Worm (Caenorhabditis elegans) whole organism, L4/young adult: ENCODE data around the gene psmd-9.

Source experiments
- W03F9.2 ChIP-seq: fragments of 150-350 bp; optimal IDR thresholded peaks from 2 replicates; lab custom pipeline; 2014; ENCODE audit warnings: missing biosample characterization, missing genetic modification characterization
- dao-5 ChIP-seq: sonication (generic microtip); optimal IDR thresholded peaks from 2 replicates; lab custom pipeline; 2016; ENCODE audit warnings: missing genotype, missing genetic modification characterization, moderate library complexity, missing compliant biosample characterization
- him-1 ChIP-seq: sonication (generic microtip); optimal IDR thresholded peaks from 2 replicates; lab custom pipeline; 2016; ENCODE audit warnings: missing genotype, missing genetic modification reagents, missing genetic modification characterization, missing compliant biosample characterization

Gene psmd-9

DNA sequence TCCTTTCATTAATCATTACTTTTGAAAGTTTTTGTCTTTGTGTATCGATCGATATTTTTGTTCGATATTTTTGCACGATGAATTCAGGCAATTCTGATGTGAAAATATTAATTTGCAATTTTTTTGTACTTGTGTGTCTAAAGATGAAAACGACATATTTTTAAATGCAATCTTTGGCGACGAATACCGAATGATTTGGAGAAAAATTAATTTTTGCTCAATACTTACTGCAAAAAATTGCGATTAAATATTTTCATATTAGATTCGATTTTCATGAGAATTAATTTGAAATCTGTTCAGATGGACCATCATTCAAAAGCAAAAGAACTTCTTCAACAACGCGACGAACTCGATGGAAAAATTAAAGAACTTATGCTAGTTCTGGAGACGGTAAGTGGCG lies at the start of gene psmd-9:
Gene psmd-9 (plus strand): TSS at position 301 of the 400 bp plus-strand sequence.
- TF ChIP-seq W03F9.2 (tag; lab: Kevin White, UChicago) = no peak
- no peak for TF ChIP-seq him-1 (tag; lab: Kevin White, UChicago)

DNA sequence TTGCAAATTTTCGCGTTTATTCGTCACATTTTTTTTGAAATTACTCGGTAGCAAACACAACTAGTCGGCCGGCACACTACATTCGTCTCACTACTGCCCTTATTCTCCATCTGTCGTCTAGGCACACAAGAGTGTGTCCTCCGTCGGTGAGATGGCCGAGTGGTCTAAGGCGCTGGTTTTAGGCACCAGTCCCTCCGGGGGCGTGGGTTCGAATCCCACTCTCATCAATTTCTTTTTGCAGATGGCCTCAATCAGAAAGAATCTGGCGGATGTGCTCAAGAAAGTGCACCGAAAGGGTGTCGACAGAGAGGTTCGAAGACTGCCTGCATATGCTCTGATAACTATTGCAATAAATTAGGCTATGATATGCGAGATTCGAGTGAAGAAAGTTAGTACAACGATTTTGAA lies 48.8 kb upstream of the psmd-9 start:
- TF ChIP-seq him-1 (tag; lab: Kevin White, UChicago) = peak; percentile 91
- TF ChIP-seq W03F9.2 (tag; lab: Kevin White, UChicago) = peak; percentile 14
- peak; percentile 24 for TF ChIP-seq dao-5 (tag; lab: Kevin White, UChicago)

DNA sequence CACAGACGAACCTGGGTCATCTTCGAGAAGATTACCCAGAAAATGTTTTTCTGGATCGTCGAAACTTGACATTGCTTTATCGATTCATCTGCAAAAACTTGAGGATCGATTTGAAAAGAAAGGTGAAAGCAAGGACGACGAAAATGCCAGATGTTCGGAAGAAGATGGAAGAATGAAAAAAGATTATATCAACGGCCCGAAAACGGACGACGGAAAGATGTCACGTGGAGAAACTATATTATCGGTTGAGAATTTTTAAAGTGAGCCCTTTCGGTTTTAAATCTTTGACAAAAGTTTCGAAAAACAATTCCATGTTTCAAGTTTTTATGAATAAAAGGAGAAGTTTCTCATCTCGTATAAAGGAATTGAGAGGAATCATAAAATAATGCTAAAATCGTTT lies 43.7 kb upstream of the psmd-9 start, which contains the start of gene dnj-5:
Gene dnj-5 (minus strand): TSS at position 101 of the 400 bp plus-strand sequence.
- TF ChIP-seq dao-5 (tag; lab: Kevin White, UChicago) (no peak), W03F9.2 (tag; lab: Kevin White, UChicago) (no peak), him-1 (tag; lab: Kevin White, UChicago) (no peak)

DNA sequence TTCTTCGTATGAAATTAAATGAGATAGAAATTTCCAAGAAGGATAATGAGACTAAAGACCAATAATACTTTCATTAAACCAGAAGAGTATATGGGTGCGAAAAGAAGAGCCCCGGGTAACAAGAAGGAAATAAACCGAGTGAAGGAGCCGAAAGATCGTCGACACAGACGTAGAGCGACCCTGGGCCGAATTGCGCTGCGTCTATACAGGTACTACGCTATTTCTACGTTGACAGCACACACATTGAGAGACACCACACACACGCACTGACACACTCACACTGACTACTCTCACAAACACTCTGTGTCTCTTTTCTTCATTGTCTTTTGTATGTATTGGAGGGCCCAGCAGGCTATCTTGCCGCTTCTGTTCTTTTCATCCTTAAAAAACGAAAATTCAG lies 43.1 kb upstream of the psmd-9 start:
- TF ChIP-seq dao-5 (tag; lab: Kevin White, UChicago) (no peak), him-1 (tag; lab: Kevin White, UChicago) (no peak), W03F9.2 (tag; lab: Kevin White, UChicago) (no peak)

DNA sequence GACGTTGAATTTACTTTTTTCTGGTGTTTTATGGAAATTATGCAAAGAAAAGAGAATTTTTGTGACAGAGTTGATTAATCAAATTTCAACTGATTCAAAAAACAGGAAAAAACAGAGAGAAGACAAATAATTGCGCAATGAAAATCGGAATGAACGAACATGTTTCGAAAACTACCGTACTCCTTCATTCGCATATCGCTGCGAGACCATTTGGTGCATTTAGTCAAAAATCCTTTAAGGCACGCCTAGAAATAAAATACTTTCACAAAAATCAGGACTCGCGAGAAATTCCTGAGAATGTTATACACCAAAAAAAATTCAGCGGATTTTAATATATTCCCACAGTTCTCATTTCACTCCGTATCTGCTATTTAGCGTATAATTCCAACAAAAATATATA lies 41.9 kb upstream of the psmd-9 start:
- TF ChIP-seq him-1 (tag; lab: Kevin White, UChicago) = no peak

DNA sequence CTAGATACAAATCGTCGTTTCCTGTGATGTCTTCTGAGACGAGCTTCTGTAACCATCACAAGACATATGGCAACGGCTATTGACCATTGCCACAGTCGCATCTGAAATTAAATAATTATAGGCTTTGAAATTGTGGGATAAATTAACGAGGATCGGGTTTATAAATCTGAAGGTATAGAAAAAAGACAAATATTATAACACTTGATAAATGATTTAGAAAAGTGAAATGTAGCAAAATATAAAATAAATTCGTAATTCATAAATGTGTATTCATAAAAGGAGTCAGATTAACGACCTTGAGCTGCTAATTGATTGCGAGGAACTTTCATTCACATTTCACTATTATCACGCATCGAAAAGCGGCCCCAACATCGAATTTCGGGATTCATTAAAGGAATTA lies 38.2 kb upstream of the psmd-9 start, which contains the start of gene aff-1:
Gene aff-1 (minus strand): TSS at position 101 of the 400 bp plus-strand sequence.
- no peak for TF ChIP-seq him-1 (tag; lab: Kevin White, UChicago)
- no peak for TF ChIP-seq dao-5 (tag; lab: Kevin White, UChicago)
- TF ChIP-seq W03F9.2 (tag; lab: Kevin White, UChicago) = no peak

DNA sequence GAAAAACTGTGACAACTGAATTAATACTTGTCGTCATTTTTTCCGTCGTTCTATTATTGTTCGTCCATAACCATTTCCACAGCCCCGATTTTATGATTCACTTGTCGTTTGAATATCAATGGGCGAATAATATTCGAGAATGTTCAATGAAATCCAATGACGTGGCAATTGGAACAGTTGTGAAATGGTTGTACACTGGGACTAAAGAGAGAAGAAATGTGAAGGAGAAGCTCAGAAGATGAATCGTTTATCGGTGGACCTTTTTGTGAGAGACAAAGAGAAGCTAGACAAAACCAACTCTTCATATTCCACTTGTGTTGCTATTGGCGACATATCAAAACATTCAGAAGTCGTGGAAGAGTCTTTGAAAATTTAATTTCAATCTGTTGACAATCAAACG lies 31.1 kb upstream of the psmd-9 start, which contains the start of gene clhm-1:
Gene clhm-1 (minus strand): TSS at position 207 of the 400 bp plus-strand sequence.
- no peak for TF ChIP-seq dao-5 (tag; lab: Kevin White, UChicago)
- TF ChIP-seq him-1 (tag; lab: Kevin White, UChicago) = no peak
- TF ChIP-seq W03F9.2 (tag; lab: Kevin White, UChicago) = no peak

DNA sequence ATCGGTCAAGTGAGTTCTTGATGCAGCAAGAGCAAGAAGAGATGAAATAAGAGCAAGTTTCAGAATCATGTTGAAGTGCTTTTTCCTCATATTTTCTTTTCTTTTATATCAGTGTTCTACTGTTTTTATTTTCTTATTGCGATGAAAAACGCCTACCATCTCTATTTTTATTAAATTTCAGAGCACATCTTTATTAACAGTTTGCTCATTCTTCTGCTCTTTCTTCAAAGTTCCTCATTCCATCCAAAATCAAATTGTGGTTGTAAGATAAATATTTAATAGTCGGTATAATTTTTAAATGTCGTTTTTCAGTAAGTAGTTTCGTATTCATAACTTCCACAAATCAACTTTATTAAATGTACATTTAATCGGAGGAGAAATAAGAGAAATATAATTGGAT lies 29.4 kb upstream of the psmd-9 start, which contains the start of gene C44B7.5:
Gene C44B7.5 (minus strand): TSS at position 101 of the 400 bp plus-strand sequence.
- TF ChIP-seq dao-5 (tag; lab: Kevin White, UChicago) (no peak), W03F9.2 (tag; lab: Kevin White, UChicago) (no peak), him-1 (tag; lab: Kevin White, UChicago) (no peak)

DNA sequence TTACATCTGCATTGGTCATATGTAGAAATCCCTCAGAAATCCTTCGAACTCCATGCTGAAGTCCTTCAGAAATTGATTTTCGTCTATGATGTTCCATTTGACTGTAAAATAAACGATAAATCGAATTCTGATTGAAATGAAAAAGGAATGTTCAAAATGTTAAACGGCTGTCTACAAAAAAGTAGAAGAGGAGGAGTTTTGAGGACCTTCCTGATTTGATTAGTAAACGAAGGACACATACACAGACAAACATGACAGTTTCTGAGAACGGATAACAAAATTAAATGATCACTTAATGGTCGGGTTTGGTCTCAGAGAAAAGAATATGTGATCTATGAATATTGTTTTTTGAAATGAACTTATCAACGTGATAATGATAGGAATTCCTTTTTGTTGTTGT lies 24.9 kb upstream of the psmd-9 start, which contains the start of gene slc-36.5:
Gene slc-36.5 (minus strand): TSS at position 101 of the 400 bp plus-strand sequence.
- TF ChIP-seq W03F9.2 (tag; lab: Kevin White, UChicago) (no peak), him-1 (tag; lab: Kevin White, UChicago) (no peak), dao-5 (tag; lab: Kevin White, UChicago) (no peak)

DNA sequence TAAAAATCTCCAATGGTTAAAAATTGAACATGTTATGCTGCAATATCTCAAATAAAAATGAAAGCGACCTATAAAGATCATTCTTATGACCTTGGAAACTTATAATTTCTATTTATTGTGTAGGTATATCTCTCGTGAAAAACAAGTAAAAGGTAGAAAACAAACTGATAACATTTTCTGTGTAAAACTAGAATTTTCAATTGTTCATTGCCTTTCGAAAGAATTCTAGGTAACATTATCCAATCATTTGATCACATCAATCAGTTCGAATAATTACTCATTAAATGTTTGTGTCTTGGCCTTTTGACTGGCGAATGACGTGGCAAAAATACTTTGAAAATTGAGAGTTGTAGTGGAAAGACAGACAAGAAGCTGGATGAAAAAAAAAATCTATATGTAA lies 24.0 kb upstream of the psmd-9 start:
- no peak for TF ChIP-seq him-1 (tag; lab: Kevin White, UChicago)
- no peak for TF ChIP-seq W03F9.2 (tag; lab: Kevin White, UChicago)
- TF ChIP-seq dao-5 (tag; lab: Kevin White, UChicago) = no peak

DNA sequence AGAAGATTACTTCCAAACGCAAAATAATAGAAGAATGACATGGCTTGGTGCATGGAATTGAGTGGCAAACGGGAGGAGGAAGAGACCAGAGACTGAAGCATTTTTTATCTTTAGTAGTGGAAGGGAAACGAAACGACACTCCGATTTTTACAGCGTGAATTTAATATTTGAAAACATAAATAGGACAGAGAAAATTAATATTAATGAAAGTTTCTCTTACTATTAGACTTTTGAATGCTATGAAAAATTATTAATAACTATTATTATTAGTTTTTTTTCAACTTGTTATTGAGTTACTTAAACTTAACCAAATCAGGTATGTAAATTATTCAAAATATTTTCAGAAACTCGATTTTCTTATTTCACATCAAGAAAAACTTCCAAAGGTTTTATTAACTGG lies 21.8 kb upstream of the psmd-9 start, which contains the start of gene C44B7.7:
Gene C44B7.7 (minus strand): TSS at position 101 of the 400 bp plus-strand sequence.
- TF ChIP-seq dao-5 (tag; lab: Kevin White, UChicago) (no peak), him-1 (tag; lab: Kevin White, UChicago) (no peak), W03F9.2 (tag; lab: Kevin White, UChicago) (no peak)

DNA sequence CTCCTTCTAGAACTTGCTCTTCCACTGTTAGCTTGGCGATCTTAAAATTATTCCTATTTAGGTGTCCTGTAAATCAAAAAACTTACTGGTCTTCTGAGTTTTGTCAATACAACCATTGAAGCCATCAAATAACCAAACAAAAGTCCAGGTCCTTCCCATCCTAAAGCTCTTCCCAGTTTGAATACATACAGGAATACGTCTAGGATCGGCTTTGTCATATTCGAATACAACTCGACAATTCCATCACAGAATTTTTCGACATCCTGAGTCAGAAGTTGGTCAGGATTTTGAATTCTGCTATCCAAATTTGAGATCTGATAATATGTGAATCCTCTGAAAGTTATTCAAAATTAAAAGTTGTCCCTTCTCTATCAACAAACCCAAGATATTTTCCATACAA lies 19.6 kb upstream of the psmd-9 start:
- TF ChIP-seq W03F9.2 (tag; lab: Kevin White, UChicago) (no peak), him-1 (tag; lab: Kevin White, UChicago) (no peak), dao-5 (tag; lab: Kevin White, UChicago) (no peak)

DNA sequence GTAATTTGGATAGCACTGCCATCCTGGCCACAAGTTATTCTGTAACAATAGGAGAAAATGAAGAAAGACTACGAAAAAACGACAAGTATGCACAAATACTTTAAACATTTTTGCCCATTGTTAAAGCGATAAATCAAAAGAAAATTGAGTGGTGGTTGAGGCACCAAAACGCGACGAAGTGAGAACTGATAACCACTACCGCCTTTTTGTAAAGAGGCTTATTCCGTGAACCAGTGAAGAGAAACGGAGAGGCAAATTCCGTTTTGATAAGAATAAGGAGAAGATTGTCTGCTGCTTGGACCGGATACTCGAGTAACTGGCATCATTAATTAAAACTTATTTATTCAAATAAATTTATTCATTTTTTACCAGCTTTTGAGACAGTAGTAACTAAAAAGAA lies 18.2 kb upstream of the psmd-9 start, which contains the start of gene pmp-1:
Gene pmp-1 (minus strand): TSS at position 39 of the 400 bp plus-strand sequence.
- no peak for TF ChIP-seq W03F9.2 (tag; lab: Kevin White, UChicago)
- TF ChIP-seq him-1 (tag; lab: Kevin White, UChicago) = no peak
- TF ChIP-seq dao-5 (tag; lab: Kevin White, UChicago) = no peak

DNA sequence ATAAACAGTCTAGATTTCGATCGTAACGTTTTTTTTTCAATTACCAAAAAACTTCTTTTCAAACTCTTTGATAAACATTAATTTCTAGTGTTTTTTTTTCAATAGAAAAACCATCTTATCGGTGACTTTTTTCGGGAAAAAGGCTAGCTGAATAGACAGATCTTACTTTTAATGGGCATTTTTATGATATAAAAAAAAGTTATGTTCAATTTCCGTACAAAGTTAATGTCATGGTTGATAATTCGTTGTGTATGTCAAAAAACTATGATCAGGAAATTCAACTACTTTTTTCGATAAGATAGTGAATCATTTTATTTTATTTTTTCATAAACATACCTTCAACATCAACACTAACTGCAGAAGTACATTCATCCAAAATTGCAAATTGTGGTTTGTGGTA lies 17.3 kb upstream of the psmd-9 start:
- TF ChIP-seq dao-5 (tag; lab: Kevin White, UChicago) (no peak), him-1 (tag; lab: Kevin White, UChicago) (no peak), W03F9.2 (tag; lab: Kevin White, UChicago) (no peak)
